Worm (Caenorhabditis elegans): ENCODE measurements around the gene str-190.

ce11 chrV:7451421-7451820, 26.9 kb downstream of the str-190 start, which contains the start of gene try-11:
- no peak for TF ChIP-seq egl-43 (GFP tag; IDR thresholded peaks at IDR 0.05)
- TF ChIP-seq Y5F2A.4 (GFP tag; optimal IDR thresholded peaks at IDR 0.05), result no peak
- no peak for TF ChIP-seq nhr-111 (GFP tag; optimal IDR thresholded peaks at IDR 0.05)

All from whole organism, L4 larva.